Fruit fly (Drosophila melanogaster) whole organism, wandering third instar larva: Measurements from ENCODE around the gene Gs2.

Experiments used
- Abd-B ChIP-seq: fragments of >200 bp; optimal IDR thresholded peaks from 2 replicates; lab custom pipeline; 2017; ENCODE audit warnings: missing biosample characterization, missing genetic modification characterization
- CG32264 ChIP-seq: fragments of 200-800 bp; sonication (Bioruptor generic); optimal IDR thresholded peaks from 2 replicates; lab custom pipeline; 2016; ENCODE audit warnings: missing biosample characterization, missing genetic modification characterization
- CG9705 ChIP-seq: fragments of 200-800 bp; sonication (Bioruptor generic); optimal IDR thresholded peaks from 2 replicates; lab custom pipeline; 2018; ENCODE audit warnings: missing biosample characterization, mild to moderate bottlenecking, missing genetic modification characterization
- CrebA ChIP-seq: fragments of 200-800 bp; sonication (Bioruptor generic); optimal IDR thresholded peaks from 2 replicates; lab custom pipeline; 2016; ENCODE audit warnings: missing biosample characterization, mild to moderate bottlenecking, missing genetic modification characterization, borderline replicate concordance
- Dfd ChIP-seq: fragments of >200 bp; optimal IDR thresholded peaks from 2 replicates; lab custom pipeline; 2017; ENCODE audit warnings: missing biosample characterization, missing genetic modification characterization
- Dif ChIP-seq: fragments of 200-275, 200-300 bp; sonication (Bioruptor generic); optimal IDR thresholded peaks from 2 replicates; lab custom pipeline; 2018; ENCODE audit warnings: missing biosample characterization, missing genetic modification characterization; ENCODE audit not compliant: partially characterized antibody
- GATAd ChIP-seq: sonication (Bioruptor generic); optimal IDR thresholded peaks from 2 replicates; lab custom pipeline; 2016; ENCODE audit warnings: missing biosample characterization, missing genetic modification characterization
- HLH106 ChIP-seq: fragments of 200-800 bp; optimal IDR thresholded peaks from 3 replicates; lab custom pipeline; 2019; ENCODE audit warnings: missing biosample characterization, mild to moderate bottlenecking, missing genetic modification characterization, moderate library complexity
- Hnf4 ChIP-seq: fragments of 200-800 bp; sonication (Bioruptor generic); optimal IDR thresholded peaks from 2 replicates; lab custom pipeline; 2016; ENCODE audit warnings: missing biosample characterization, mild to moderate bottlenecking, missing genetic modification characterization
- Hr78 ChIP-seq: fragments of >200 bp; optimal IDR thresholded peaks from 2 replicates; lab custom pipeline; 2017; ENCODE audit warnings: missing biosample characterization, missing genetic modification characterization
- Hr83 ChIP-seq: fragments of 200-300 bp; sonication (Bioruptor generic); optimal IDR thresholded peaks from 2 replicates; lab custom pipeline; 2016; ENCODE audit warnings: missing biosample characterization, mild to moderate bottlenecking, missing genetic modification characterization, moderate library complexity; ENCODE audit not compliant: poor library complexity, severe bottlenecking
- Jra ChIP-seq: sonication (Bioruptor generic); optimal IDR thresholded peaks from 2 replicates; lab custom pipeline; 2016; ENCODE audit warnings: missing biosample characterization, missing genetic modification characterization
- Mio ChIP-seq: sonication (Bioruptor generic); optimal IDR thresholded peaks from 2 replicates; lab custom pipeline; 2016; ENCODE audit warnings: missing biosample characterization, missing genetic modification characterization
- Myc ChIP-seq: fragments of >200 bp; optimal IDR thresholded peaks from 2 replicates; lab custom pipeline; 2017
- N ChIP-seq: fragments of >200 bp; optimal IDR thresholded peaks from 2 replicates; lab custom pipeline; 2018; ENCODE audit warnings: missing biosample characterization, missing external identifiers, missing genetic modification characterization
- OdsH ChIP-seq: fragments of 200-800 bp; sonication (Bioruptor generic); optimal IDR thresholded peaks from 2 replicates; lab custom pipeline; 2016; ENCODE audit warnings: missing biosample characterization, mild to moderate bottlenecking, missing genetic modification characterization
- Rel ChIP-seq, 2 experiments: fragments of 200-800 bp; sonication (Bioruptor generic) in 1 of 2; optimal IDR thresholded peaks; 2 replicates in 1 of 2; 3 replicates in 1 of 2; lab custom pipeline; 2016 to 2019; ENCODE audit warnings: mild to moderate bottlenecking in 2 of 2, missing biosample characterization in 2 of 2, missing genetic modification characterization in 2 of 2, moderate library complexity in 1 of 2
- Sp1 ChIP-seq: fragments of 200-800 bp; sonication (Bioruptor generic); optimal IDR thresholded peaks from 3 replicates; lab custom pipeline; 2019; ENCODE audit warnings: missing biosample characterization, mild to moderate bottlenecking, missing genetic modification characterization, moderate library complexity
- Vsx2 ChIP-seq: fragments of 200-300, 225-300 bp; sonication (Bioruptor generic); optimal IDR thresholded peaks from 2 replicates; lab custom pipeline; 2018; ENCODE audit warnings: missing biosample characterization, missing genetic modification characterization; ENCODE audit not compliant: partially characterized antibody
- br ChIP-seq: fragments of 200-800 bp; sonication (Bioruptor generic); optimal IDR thresholded peaks from 2 replicates; lab custom pipeline; 2016; ENCODE audit warnings: missing biosample characterization, missing genetic modification characterization
- brk ChIP-seq: fragments of 200-800 bp; sonication (Bioruptor generic); optimal IDR thresholded peaks from 2 replicates; lab custom pipeline; 2016; ENCODE audit warnings: missing biosample characterization, mild to moderate bottlenecking, missing genetic modification characterization
- dl ChIP-seq, 2 experiments: fragments of 175-275, 200-275 bp in 1 of 2; fragments of 200-275 bp in 1 of 2; sonication (Bioruptor generic); optimal IDR thresholded peaks; lab custom pipeline; 2018; ENCODE audit warnings: mild to moderate bottlenecking in 2 of 2, missing biosample characterization in 2 of 2, missing genetic modification characterization in 2 of 2, moderate library complexity in 2 of 2; ENCODE audit not compliant: partially characterized antibody in 2 of 2, insufficient read depth in 1 of 2
- dmrt93B ChIP-seq: fragments of 200-800 bp; sonication (Bioruptor generic); optimal IDR thresholded peaks from 2 replicates; lab custom pipeline; 2018; ENCODE audit warnings: missing biosample characterization, mild to moderate bottlenecking, missing genetic modification characterization
- dsf ChIP-seq: sonication (Bioruptor generic); optimal IDR thresholded peaks from 2 replicates; lab custom pipeline; 2016; ENCODE audit warnings: missing biosample characterization, missing genetic modification characterization, borderline replicate concordance
- ey ChIP-seq: fragments of 200-800 bp; sonication (Bioruptor generic); optimal IDR thresholded peaks from 2 replicates; lab custom pipeline; 2016; ENCODE audit warnings: missing biosample characterization, missing genetic modification characterization
- foxo ChIP-seq, 2 experiments: fragments of 200-800 bp; sonication (Bioruptor generic); optimal IDR thresholded peaks; 2 replicates in 1 of 2; 3 replicates in 1 of 2; lab custom pipeline; 2016 to 2017; ENCODE audit warnings: missing biosample characterization in 2 of 2, missing genetic modification characterization in 2 of 2
- fru ChIP-seq: fragments of 200-800 bp; sonication (Bioruptor generic); optimal IDR thresholded peaks from 3 replicates; lab custom pipeline; 2016; ENCODE audit warnings: missing biosample characterization, mild to moderate bottlenecking, missing genetic modification characterization
- h ChIP-seq: fragments of 200-800 bp; sonication (Bioruptor generic); optimal IDR thresholded peaks from 3 replicates; lab custom pipeline; 2016; ENCODE audit warnings: missing biosample characterization, mild to moderate bottlenecking, missing genetic modification characterization
- jim ChIP-seq: fragments of 175-275, 200-325 bp; sonication (Bioruptor generic); optimal IDR thresholded peaks from 2 replicates; lab custom pipeline; 2016; ENCODE audit warnings: missing biosample characterization, mild to moderate bottlenecking, missing genetic modification characterization
- lola ChIP-seq: fragments of >200 bp; optimal IDR thresholded peaks from 2 replicates; lab custom pipeline; 2017; ENCODE audit warnings: missing biosample characterization, missing genetic modification characterization
- pan ChIP-seq: fragments of >200 bp; optimal IDR thresholded peaks from 2 replicates; lab custom pipeline; 2017
- psq ChIP-seq: fragments of 200-800 bp; sonication (Bioruptor generic); optimal IDR thresholded peaks from 3 replicates; lab custom pipeline; 2017; ENCODE audit warnings: missing biosample characterization, mild to moderate bottlenecking, missing genetic modification characterization, moderate library complexity
- rgr ChIP-seq: fragments of 200-800 bp; sonication (Bioruptor generic); optimal IDR thresholded peaks from 3 replicates; lab custom pipeline; 2016; ENCODE audit warnings: missing biosample characterization, mild to moderate bottlenecking, missing genetic modification characterization
- sage ChIP-seq: fragments of 200-800 bp; sonication (Bioruptor generic); optimal IDR thresholded peaks from 2 replicates; lab custom pipeline; 2016; ENCODE audit warnings: missing biosample characterization, mild to moderate bottlenecking, missing genetic modification characterization
- sv ChIP-seq: fragments of 200-800 bp; sonication (Bioruptor generic); optimal IDR thresholded peaks from 3 replicates; lab custom pipeline; 2016; ENCODE audit warnings: missing biosample characterization, missing genetic modification characterization
- tai ChIP-seq: sonication (Bioruptor generic); optimal IDR thresholded peaks from 2 replicates; lab custom pipeline; 2016; ENCODE audit warnings: missing biosample characterization, missing genetic modification characterization
- usp ChIP-seq: fragments of >200 bp; optimal IDR thresholded peaks from 2 replicates; lab custom pipeline; 2017; ENCODE audit warnings: missing biosample characterization, missing genetic modification characterization
- woc ChIP-seq: sonication (Bioruptor generic); optimal IDR thresholded peaks from 2 replicates; lab custom pipeline; 2016; ENCODE audit warnings: missing biosample characterization, mild to moderate bottlenecking, missing genetic modification characterization

Gs2 gene

DNA sequence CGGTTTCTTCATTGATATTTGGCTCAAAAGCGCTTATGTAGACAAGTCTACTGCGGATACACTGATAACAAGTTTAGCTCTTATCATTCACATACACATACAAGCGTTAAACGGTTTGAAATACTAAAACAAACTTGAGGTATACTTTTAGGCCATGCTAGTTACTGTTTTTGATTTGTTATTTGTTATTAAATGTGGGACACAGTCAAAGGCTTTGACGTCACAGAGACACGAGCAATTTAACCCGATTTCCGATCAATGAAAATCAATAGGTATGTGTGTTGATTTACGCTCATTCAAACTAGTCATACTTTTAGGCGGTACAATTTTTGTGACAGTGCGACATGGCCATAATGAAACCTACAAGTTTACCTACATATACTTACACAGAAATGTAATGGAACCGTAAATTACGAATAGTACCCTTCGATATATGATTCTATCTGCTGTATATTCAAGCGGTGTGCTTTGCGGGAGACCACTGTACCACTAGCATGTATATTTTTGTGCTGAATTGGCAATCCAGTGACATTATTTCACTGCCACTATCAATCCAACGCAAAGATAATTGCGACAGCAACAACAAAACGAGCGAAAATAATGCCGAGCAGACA, 24.3 kb downstream of the Gs2 start:
- peak; percentile 70 for TF ChIP-seq Hr83
- TF ChIP-seq Myc (lab: Kevin White, UChicago), result peak; percentile 77
- TF ChIP-seq lola (GFP tag; lab: Kevin White, UChicago), result no peak
- TF ChIP-seq ey (GFP tag; lab: Kevin White, UChicago), result peak; percentile 90
- TF ChIP-seq CrebA, result peak; percentile 6
- TF ChIP-seq Hnf4 (GFP tag; lab: Kevin White, UChicago), result peak; percentile 69
- TF ChIP-seq foxo (GFP tag; optimal IDR thresholded peaks at IDR 0.05; lab: Kevin White, UChicago), result peak; percentile 33 to 85
- no peak for TF ChIP-seq Abd-B
- peak; percentile 90 for TF ChIP-seq rgr
- peak; percentile 71 for TF ChIP-seq psq (GFP tag; lab: Kevin White, UChicago)
- no peak for TF ChIP-seq Vsx2 (GFP tag; lab: Kevin White, UChicago)
- TF ChIP-seq Dif (GFP tag; lab: Kevin White, UChicago), result no peak
- no peak for TF ChIP-seq Rel (GFP tag; optimal IDR thresholded peaks at IDR 0.05; lab: Kevin White, UChicago)
- TF ChIP-seq Rel (tag; optimal IDR thresholded peaks at IDR 0.05; lab: Kevin White, UChicago), result no peak
- TF ChIP-seq N (GFP tag; lab: Kevin White, UChicago), result peak; percentile 30
- TF ChIP-seq tai (GFP tag; lab: Kevin White, UChicago), result peak; percentile 2
- no peak for TF ChIP-seq jim
- no peak for TF ChIP-seq dl (GFP tag; optimal IDR thresholded peaks at IDR 0.05; lab: Kevin White, UChicago; ENCODE audit: insufficient read depth in 1 of 2, partially characterized antibody in 2 of 2)
- peak; percentile 82 for TF ChIP-seq fru (GFP tag; lab: Kevin White, UChicago)
- TF ChIP-seq br (GFP tag; lab: Kevin White, UChicago), result peak; percentile 84
- TF ChIP-seq h (GFP tag; lab: Kevin White, UChicago), result peak; percentile 86
- TF ChIP-seq Sp1 (GFP tag; lab: Kevin White, UChicago), result peak; percentile 63
- TF ChIP-seq CG9705 (GFP tag; lab: Kevin White, UChicago), result peak; percentile 28
- TF ChIP-seq woc (GFP tag; lab: Kevin White, UChicago), result peak; percentile 71
- no peak for TF ChIP-seq sage (GFP tag; lab: Kevin White, UChicago)
- peak; percentile 81 for TF ChIP-seq sv (GFP tag; lab: Kevin White, UChicago)
- TF ChIP-seq dmrt93B (GFP tag; lab: Kevin White, UChicago), result peak; percentile 60
- TF ChIP-seq Dfd (GFP tag; lab: Kevin White, UChicago), result no peak
- peak; percentile 81 for TF ChIP-seq OdsH (GFP tag; lab: Kevin White, UChicago)
- TF ChIP-seq pan (lab: Kevin White, UChicago), result no peak
- TF ChIP-seq brk (GFP tag; lab: Kevin White, UChicago), result peak; percentile 35
- peak; percentile 27 for TF ChIP-seq GATAd
- no peak for TF ChIP-seq dsf (GFP tag; lab: Kevin White, UChicago)
- no peak for TF ChIP-seq Hr78 (GFP tag; lab: Kevin White, UChicago)
- peak; percentile 51 for TF ChIP-seq Mio (GFP tag; lab: Kevin White, UChicago)
- TF ChIP-seq Jra (GFP tag; lab: Kevin White, UChicago), result peak; percentile 53
- no peak for TF ChIP-seq usp (GFP tag; lab: Kevin White, UChicago)
- peak; percentile 82 for TF ChIP-seq HLH106 (tag; lab: Kevin White, UChicago)
- peak; percentile 61 for TF ChIP-seq CG32264
- TF ChIP-seq, all 38 proteins: peak for 25

DNA sequence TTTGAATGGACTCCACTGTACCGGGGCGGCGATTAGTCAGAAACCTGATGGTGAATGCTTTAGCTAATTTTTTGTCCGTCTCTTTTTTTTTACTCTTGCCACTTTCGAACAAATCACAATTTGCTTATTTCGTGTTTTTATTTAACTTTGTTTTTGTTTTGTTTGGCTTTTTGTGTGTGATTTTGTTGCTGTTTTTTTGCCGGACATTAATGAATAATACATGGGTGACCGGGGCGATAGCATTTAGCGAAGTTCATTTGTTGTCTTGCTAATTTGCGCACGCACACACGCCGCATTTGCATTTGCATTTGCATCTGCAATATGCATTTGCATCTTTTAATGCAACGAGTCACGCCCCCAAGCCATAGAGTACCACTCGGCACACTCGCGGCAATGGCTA, 26.0 kb downstream of the Gs2 start:
- TF ChIP-seq woc (GFP tag; lab: Kevin White, UChicago), result no peak
- no peak for TF ChIP-seq Rel (GFP tag; optimal IDR thresholded peaks at IDR 0.05; lab: Kevin White, UChicago)
- peak; percentile 57 for TF ChIP-seq Rel (tag; optimal IDR thresholded peaks at IDR 0.05; lab: Kevin White, UChicago)
